Fruit fly (Drosophila melanogaster) whole organism, embryonic: ENCODE results near the gene CG11891.

ENCODE experiments used
- Bteb2 ChIP-seq: fragments of 200-800 bp; sonication (Bioruptor generic); optimal IDR thresholded peaks from 2 replicates; lab custom pipeline; 2016; ENCODE audit warnings: missing biosample characterization, missing genetic modification characterization
- CG10274 ChIP-seq: fragments of 200-800 bp; sonication (Bioruptor generic); optimal IDR thresholded peaks from 3 replicates; lab custom pipeline; 2017; ENCODE audit warnings: missing biosample characterization, mild to moderate bottlenecking, missing genetic modification characterization
- CG12155 ChIP-seq: fragments of 200-800 bp; sonication (Bioruptor generic); optimal IDR thresholded peaks from 3 replicates; lab custom pipeline; 2016; ENCODE audit warnings: missing biosample characterization, missing genetic modification characterization
- CG12219 ChIP-seq: fragments of 200-800 bp; sonication (Bioruptor generic); optimal IDR thresholded peaks from 3 replicates; lab custom pipeline; 2018; ENCODE audit warnings: missing biosample characterization, mild to moderate bottlenecking, missing genetic modification characterization
- CG12299 ChIP-seq: fragments of 200-800 bp; sonication (Bioruptor generic); optimal IDR thresholded peaks from 2 replicates; lab custom pipeline; 2018; ENCODE audit warnings: missing biosample characterization, mild to moderate bottlenecking, missing genetic modification characterization
- CG15601 ChIP-seq: fragments of 200-800 bp; sonication (Bioruptor generic); optimal IDR thresholded peaks from 3 replicates; lab custom pipeline; 2019; ENCODE audit warnings: missing biosample characterization, mild to moderate bottlenecking, missing genetic modification characterization, moderate library complexity
- CG16779 ChIP-seq: fragments of 200-800 bp; sonication (Bioruptor generic); IDR thresholded peaks from 2 replicates; pipeline ENCODE4 v1.3.6; 2022; ENCODE audit warnings: missing biosample characterization, missing genetic modification characterization
- CG2116 ChIP-seq: fragments of 200-800 bp; sonication (Bioruptor generic); optimal IDR thresholded peaks from 3 replicates; lab custom pipeline; 2018; ENCODE audit warnings: missing biosample characterization, mild to moderate bottlenecking, missing genetic modification characterization
- CG2129 ChIP-seq: fragments of 200-800 bp; sonication (Bioruptor generic); IDR thresholded peaks from 2 replicates; pipeline ENCODE4 v1.3.6; 2022; ENCODE audit warnings: missing biosample characterization, missing genetic modification characterization; ENCODE audit not compliant: partially characterized antibody
- CG3065 ChIP-seq: fragments of 200-800 bp; sonication (Bioruptor generic); optimal IDR thresholded peaks from 2 replicates; lab custom pipeline; 2016; ENCODE audit warnings: missing biosample characterization, missing genetic modification characterization
- CG6765 ChIP-seq: fragments of 200-800 bp; sonication (Bioruptor generic); optimal IDR thresholded peaks from 3 replicates; lab custom pipeline; 2017; ENCODE audit warnings: missing biosample characterization, mild to moderate bottlenecking, missing genetic modification characterization
- CG6791 ChIP-seq: fragments of 200-800 bp; sonication (Bioruptor generic); IDR thresholded peaks from 3 replicates; pipeline ENCODE4 v1.3.6; 2022; ENCODE audit warnings: missing biosample characterization, missing genetic modification characterization; ENCODE audit not compliant: partially characterized antibody
- CG7357 ChIP-seq: fragments of 200-800 bp; sonication (Bioruptor generic); IDR thresholded peaks from 3 replicates; pipeline ENCODE4 v1.3.6; 2022; ENCODE audit warnings: missing biosample characterization, missing genetic modification characterization
- CG7786 ChIP-seq: fragments of 200-800 bp; sonication (Bioruptor generic); optimal IDR thresholded peaks from 2 replicates; lab custom pipeline; 2016; ENCODE audit warnings: missing biosample characterization, missing genetic modification characterization
- CG8359 ChIP-seq: fragments of 200-800 bp; sonication (Bioruptor generic); optimal IDR thresholded peaks from 2 replicates; lab custom pipeline; 2017; ENCODE audit warnings: missing biosample characterization, mild to moderate bottlenecking, missing genetic modification characterization, borderline replicate concordance
- CG9876 ChIP-seq: fragments of 200-800 bp; sonication (Bioruptor generic); optimal IDR thresholded peaks from 2 replicates; lab custom pipeline; 2016; ENCODE audit warnings: missing biosample characterization, missing genetic modification characterization
- D19A ChIP-seq: fragments of 200-800 bp; optimal IDR thresholded peaks from 3 replicates; lab custom pipeline; 2019; ENCODE audit warnings: missing biosample characterization, mild to moderate bottlenecking, missing genetic modification characterization, moderate library complexity
- Fer2 ChIP-seq: fragments of 200-800 bp; sonication (Bioruptor generic); optimal IDR thresholded peaks from 2 replicates; lab custom pipeline; 2018; ENCODE audit warnings: missing biosample characterization, mild to moderate bottlenecking, missing genetic modification characterization, moderate library complexity
- Fer3 ChIP-seq: fragments of 200-800 bp; sonication (Bioruptor generic); optimal IDR thresholded peaks from 2 replicates; lab custom pipeline; 2018; ENCODE audit warnings: missing biosample characterization, mild to moderate bottlenecking, missing genetic modification characterization, moderate library complexity
- GATAe ChIP-seq: fragments of 200-800 bp; sonication (Bioruptor generic); conservative IDR thresholded peaks from 2 replicates; pipeline ENCODE4 v1.3.6; 2022; ENCODE audit warnings: missing biosample characterization, missing genetic modification characterization
- Gug ChIP-seq: fragments of 200-800 bp; sonication (Bioruptor generic); IDR thresholded peaks from 4 replicates; pipeline ENCODE4 v1.3.6; 2022; ENCODE audit warnings: missing biosample characterization, missing genetic modification characterization
- Mad ChIP-seq: fragments of 200-800 bp; sonication (Bioruptor generic); optimal IDR thresholded peaks from 2 replicates; lab custom pipeline; 2016; ENCODE audit warnings: missing biosample characterization, missing genetic modification characterization
- Neu2 ChIP-seq: fragments of 200-800 bp; sonication (Bioruptor generic); optimal IDR thresholded peaks from 3 replicates; lab custom pipeline; 2016; ENCODE audit warnings: missing biosample characterization, missing genetic modification characterization, borderline replicate concordance
- PHDP ChIP-seq: fragments of 200-800 bp; sonication (Bioruptor generic); optimal IDR thresholded peaks from 3 replicates; lab custom pipeline; 2018; ENCODE audit warnings: missing biosample characterization, mild to moderate bottlenecking, missing genetic modification characterization, moderate library complexity
- Ravus ChIP-seq: fragments of 200-800 bp; sonication (Bioruptor generic); IDR thresholded peaks from 2 replicates; pipeline ENCODE4 v1.3.6; 2022; ENCODE audit warnings: missing biosample characterization, missing genetic modification characterization
- ab ChIP-seq: fragments of 200-800 bp; sonication (Bioruptor generic); optimal IDR thresholded peaks from 2 replicates; lab custom pipeline; 2016; ENCODE audit warnings: missing biosample characterization, missing genetic modification characterization
- al ChIP-seq: fragments of 200-800 bp; sonication (Bioruptor generic); IDR thresholded peaks from 2 replicates; pipeline ENCODE4 v1.3.6; 2022; ENCODE audit warnings: missing biosample characterization, missing genetic modification characterization
- amos ChIP-seq: fragments of 200-800 bp; sonication (Bioruptor generic); IDR thresholded peaks from 2 replicates; pipeline ENCODE4 v1.3.6; 2022; ENCODE audit warnings: missing biosample characterization, missing genetic modification characterization; ENCODE audit not compliant: partially characterized antibody
- bbx ChIP-seq: fragments of 200-800 bp; sonication (Bioruptor generic); IDR thresholded peaks from 2 replicates; pipeline ENCODE4 v1.3.6; 2022; ENCODE audit warnings: missing biosample characterization, missing genetic modification characterization; ENCODE audit not compliant: partially characterized antibody
- bigmax ChIP-seq: fragments of 200-800 bp; sonication (Bioruptor generic); optimal IDR thresholded peaks from 2 replicates; lab custom pipeline; 2018; ENCODE audit warnings: missing biosample characterization, mild to moderate bottlenecking, missing genetic modification characterization
- br ChIP-seq: fragments of >200 bp; optimal IDR thresholded peaks from 2 replicates; lab custom pipeline; 2017
- btn ChIP-seq: fragments of 200-800 bp; sonication (Bioruptor generic); optimal IDR thresholded peaks from 2 replicates; lab custom pipeline; 2016; ENCODE audit warnings: missing biosample characterization, missing genetic modification characterization
- cato ChIP-seq: fragments of 200-800 bp; sonication (Bioruptor generic); optimal IDR thresholded peaks from 2 replicates; lab custom pipeline; 2016; ENCODE audit warnings: missing biosample characterization, missing genetic modification characterization, borderline replicate concordance
- chm ChIP-seq: fragments of 200-800 bp; sonication (Bioruptor generic); IDR thresholded peaks from 2 replicates; pipeline ENCODE4 v1.3.6; 2022; ENCODE audit warnings: missing biosample characterization, missing genetic modification characterization
- danr ChIP-seq: fragments of 200-800 bp; sonication (Bioruptor generic); IDR thresholded peaks from 2 replicates; pipeline ENCODE4 v1.3.6; 2022; ENCODE audit warnings: missing biosample characterization, missing genetic modification characterization
- esg ChIP-seq: fragments of 200-800 bp; sonication (Bioruptor generic); conservative IDR thresholded peaks from 2 replicates; pipeline ENCODE4 v1.3.6; 2022; ENCODE audit warnings: missing biosample characterization, missing genetic modification characterization
- lab ChIP-seq: fragments of 200-800 bp; sonication (Bioruptor generic); optimal IDR thresholded peaks from 3 replicates; lab custom pipeline; 2017; ENCODE audit warnings: missing biosample characterization, missing genetic modification characterization, mild to moderate bottlenecking, moderate library complexity, missing genetic modification reagents
- lov ChIP-seq, 2 experiments: fragments of 200-800 bp in 1 of 2; fragments of >200 bp in 1 of 2; sonication (Bioruptor generic) in 1 of 2; IDR thresholded peaks in 1 of 2; optimal IDR thresholded peaks in 1 of 2; 2 replicates in 1 of 2; 3 replicates in 1 of 2; pipeline versions ENCODE4 v1.3.6 to Lab custom; 2017 to 2022; ENCODE audit warnings: missing biosample characterization in 1 of 2, missing genetic modification characterization in 1 of 2
- pfk ChIP-seq: fragments of 200-800 bp; sonication (Bioruptor generic); optimal IDR thresholded peaks from 2 replicates; lab custom pipeline; 2018; ENCODE audit warnings: missing biosample characterization, mild to moderate bottlenecking, missing genetic modification characterization, moderate library complexity
- sens ChIP-seq: fragments of 200-800 bp; sonication (Bioruptor generic); peaks from one replicate; lab custom pipeline; 2016; ENCODE audit warnings: missing biosample characterization, missing genetic modification characterization
- sens-2 ChIP-seq: fragments of 200-800 bp; sonication (Bioruptor generic); IDR thresholded peaks from 2 replicates; pipeline ENCODE4 v1.3.6; 2022; ENCODE audit warnings: missing biosample characterization, missing genetic modification characterization
- sqz ChIP-seq: fragments of 200-800 bp; sonication (Bioruptor generic); optimal IDR thresholded peaks from 3 replicates; lab custom pipeline; 2018; ENCODE audit warnings: missing biosample characterization, mild to moderate bottlenecking, missing genetic modification characterization
- ssp ChIP-seq: fragments of 200-800 bp; sonication (Bioruptor generic); IDR thresholded peaks from 2 replicates; pipeline ENCODE4 v1.3.6; 2022; ENCODE audit warnings: missing biosample characterization, missing genetic modification characterization
- stwl ChIP-seq: fragments of 200-800 bp; sonication (Bioruptor generic); optimal IDR thresholded peaks from 3 replicates; lab custom pipeline; 2018; ENCODE audit warnings: missing biosample characterization, mild to moderate bottlenecking, missing genetic modification characterization, moderate library complexity
- trem ChIP-seq: fragments of 200-800 bp; optimal IDR thresholded peaks from 3 replicates; lab custom pipeline; 2019; ENCODE audit warnings: missing biosample characterization, mild to moderate bottlenecking, missing genetic modification characterization, moderate library complexity
- ttk ChIP-seq: fragments of 200-800 bp; sonication (Bioruptor generic); IDR thresholded peaks from 2 replicates; pipeline ENCODE4 v2.1.2; 2022; ENCODE audit warnings: missing biosample characterization, missing genetic modification characterization
- unc-4 ChIP-seq: fragments of 200-800 bp; sonication (Bioruptor generic); IDR thresholded peaks from 2 replicates; pipeline ENCODE4 v1.3.6; 2022; ENCODE audit warnings: missing biosample characterization, missing genetic modification characterization; ENCODE audit not compliant: partially characterized antibody
- vnd ChIP-seq: fragments of 200-800 bp; sonication (Bioruptor generic); IDR thresholded peaks from 3 replicates; pipeline ENCODE4 v1.3.6; 2022; ENCODE audit warnings: missing biosample characterization, missing genetic modification characterization; ENCODE audit not compliant: partially characterized antibody
- zfh1 ChIP-seq: fragments of 200-800 bp; sonication (Bioruptor generic); IDR thresholded peaks from 3 replicates; pipeline ENCODE4 v1.3.6; 2022; ENCODE audit warnings: missing biosample characterization, missing genetic modification characterization

Gene CG11891

DNA sequence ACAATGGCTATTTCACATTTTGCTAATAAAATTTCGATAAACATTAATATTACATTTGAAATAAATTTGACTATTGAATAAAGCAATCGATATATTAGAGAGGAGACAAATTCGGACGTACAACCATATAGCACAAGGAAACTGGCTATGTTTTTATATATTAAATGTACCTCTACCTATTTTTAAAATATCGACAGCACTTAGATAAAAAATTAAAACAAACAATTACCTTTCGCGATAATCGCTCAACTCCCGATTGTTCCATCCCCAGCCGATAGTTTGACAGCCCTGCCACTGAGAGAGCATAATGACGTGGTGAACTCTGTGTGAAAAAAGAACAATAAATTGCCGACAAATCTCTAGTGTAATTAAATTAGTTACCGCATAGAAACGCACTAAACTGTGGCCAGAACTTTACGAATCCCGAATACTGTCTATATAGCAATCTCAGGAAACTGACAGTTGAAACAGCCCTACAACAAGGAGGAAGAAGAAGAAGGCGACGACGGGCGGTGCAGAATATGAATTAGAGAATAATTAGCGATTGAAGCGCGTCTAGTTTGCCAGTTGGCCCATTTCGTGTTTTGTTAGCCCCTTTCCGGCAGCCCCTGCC lies 11.3 kb upstream of the CG11891 start, which contains the start of gene CG11857:
TSS of gene CG11857 (plus strand) at position 271 of the 613 bp plus-strand sequence.
- TF ChIP-seq ab (GFP tag; lab: Kevin White, UChicago) (peak; percentile 91), CG12299 (tag; lab: Kevin White, UChicago) (peak; percentile 95), lov (optimal IDR thresholded peaks at IDR 0.05; lab: Kevin White, UChicago) (no peak), lov (GFP tag; IDR thresholded peaks at IDR 0.05; lab: Robert Waterston, UW) (peak; percentile 98), vnd (peak; percentile 100), cato (peak; percentile 97), Fer2 (tag; lab: Kevin White, UChicago) (peak; percentile 97), Gug (GFP tag; lab: Robert Waterston, UW) (peak; percentile 99), sens (GFP tag; lab: Kevin White, UChicago) (peak; percentile 100), CG15601 (tag; lab: Kevin White, UChicago) (peak; percentile 96), lab (GFP tag; lab: Kevin White, UChicago) (peak; percentile 98), bbx (GFP tag; lab: Robert Waterston, UW) (peak; percentile 98), bigmax (GFP tag; lab: Kevin White, UChicago) (peak; percentile 60), Mad (GFP tag; lab: Kevin White, UChicago) (peak; percentile 98), CG2129 (peak; percentile 100), zfh1 (GFP tag; lab: Robert Waterston, UW) (peak; percentile 99), Neu2 (peak; percentile 83), CG7786 (GFP tag; lab: Kevin White, UChicago) (peak; percentile 98), CG9876 (GFP tag; lab: Kevin White, UChicago) (peak; percentile 96), CG10274 (GFP tag; lab: Kevin White, UChicago) (peak; percentile 81), CG2116 (GFP tag; lab: Kevin White, UChicago) (peak; percentile 94), GATAe (GFP tag; lab: Robert Waterston, UW) (peak; percentile 97), pfk (GFP tag; lab: Kevin White, UChicago) (peak; percentile 37), unc-4 (GFP tag; lab: Robert Waterston, UW) (peak; percentile 99), amos (GFP tag; lab: Robert Waterston, UW) (peak; percentile 98), stwl (peak; percentile 91), ssp (GFP tag; lab: Robert Waterston, UW) (peak; percentile 95), Bteb2 (GFP tag; lab: Kevin White, UChicago) (peak; percentile 98), esg (GFP tag; lab: Robert Waterston, UW) (peak; percentile 99), br (no peak), Ravus (GFP tag; lab: Robert Waterston, UW) (peak; percentile 95), sens-2 (peak; percentile 99), trem (tag; lab: Kevin White, UChicago) (peak; percentile 97), Fer3 (tag; lab: Kevin White, UChicago) (peak; percentile 98), ttk (GFP tag; lab: Robert Waterston, UW) (peak; percentile 99), PHDP (tag; lab: Kevin White, UChicago) (peak; percentile 97), btn (GFP tag; lab: Kevin White, UChicago) (peak; percentile 86), D19A (peak; percentile 92), CG12155 (peak; percentile 98), chm (GFP tag; lab: Robert Waterston, UW) (peak; percentile 98), CG16779 (GFP tag; lab: Robert Waterston, UW) (peak; percentile 94), CG8359 (peak; percentile 87), CG7357 (GFP tag; lab: Robert Waterston, UW) (peak; percentile 95), CG3065 (GFP tag; lab: Kevin White, UChicago) (peak; percentile 96), CG6791 (GFP tag; lab: Robert Waterston, UW) (peak; percentile 98), al (peak; percentile 99), CG12219 (peak; percentile 92), CG6765 (GFP tag; lab: Kevin White, UChicago) (peak; percentile 87), danr (peak; percentile 98), sqz (GFP tag; lab: Kevin White, UChicago) (no peak)
